Fruit fly (Drosophila melanogaster) whole organism, embryonic: Measurements from ENCODE around the gene CG7579.
A peak's percentile ranks its signal among the peaks of the same experiment; 100 is the strongest.

Experiments used
- Antp ChIP-seq: fragments of 200-800 bp; sonication (Bioruptor generic); optimal IDR thresholded peaks from 3 replicates; lab custom pipeline; 2016; ENCODE audit warnings: missing biosample characterization, missing genetic modification characterization
- CG11695 ChIP-seq: fragments of 200-800 bp; sonication (Bioruptor generic); IDR thresholded peaks from 3 replicates; pipeline ENCODE4 v1.3.6; 2022; ENCODE audit warnings: missing biosample characterization, missing genetic modification characterization
- CG14667 ChIP-seq: fragments of 200-800 bp; sonication (Bioruptor generic); IDR thresholded peaks from 2 replicates; pipeline ENCODE4 v1.3.6; 2022; ENCODE audit warnings: missing biosample characterization, missing genetic modification characterization
- CG16863 ChIP-seq: fragments of 200-800 bp; sonication (Bioruptor generic); optimal IDR thresholded peaks from 3 replicates; lab custom pipeline; 2016; ENCODE audit warnings: missing biosample characterization, missing genetic modification characterization
- CG17385 ChIP-seq: fragments of 200-800 bp; sonication (Bioruptor generic); optimal IDR thresholded peaks from 3 replicates; lab custom pipeline; 2018; ENCODE audit warnings: missing biosample characterization, mild to moderate bottlenecking, missing genetic modification characterization
- CG1792 ChIP-seq: fragments of 200-800 bp; sonication (Bioruptor generic); optimal IDR thresholded peaks from 2 replicates; lab custom pipeline; 2016; ENCODE audit warnings: missing biosample characterization, missing genetic modification characterization
- CG18599 ChIP-seq: fragments of 200-800 bp; sonication (Bioruptor generic); optimal IDR thresholded peaks from 3 replicates; lab custom pipeline; 2017; ENCODE audit warnings: missing biosample characterization, missing genetic modification characterization, mild to moderate bottlenecking, moderate library complexity, missing genetic modification reagents
- CG18764 ChIP-seq: fragments of 200-800 bp; sonication (Bioruptor generic); optimal IDR thresholded peaks from 3 replicates; lab custom pipeline; 2016; ENCODE audit warnings: missing biosample characterization, missing genetic modification characterization
- CG34422 ChIP-seq: fragments of 200-800 bp; sonication (Bioruptor generic); IDR thresholded peaks from 3 replicates; pipeline ENCODE4 v1.3.6; 2022; ENCODE audit warnings: missing biosample characterization, missing genetic modification characterization
- CG42726 ChIP-seq: fragments of 200-800 bp; sonication (Bioruptor generic); IDR thresholded peaks from 2 replicates; pipeline ENCODE4 v1.3.6; 2022; ENCODE audit warnings: missing biosample characterization, missing genetic modification characterization; ENCODE audit not compliant: partially characterized antibody
- CG5180 ChIP-seq: fragments of 200-800 bp; sonication (Bioruptor generic); optimal IDR thresholded peaks from 3 replicates; lab custom pipeline; 2017; ENCODE audit warnings: missing biosample characterization, missing genetic modification characterization, mild to moderate bottlenecking, moderate library complexity, missing genetic modification reagents
- CG6272 ChIP-seq: fragments of 200-800 bp; sonication (Bioruptor generic); IDR thresholded peaks from 2 replicates; pipeline ENCODE4 v1.3.6; 2022; ENCODE audit warnings: missing biosample characterization, missing genetic modification characterization
- CG7928 ChIP-seq: fragments of 200-800 bp; sonication (Bioruptor generic); optimal IDR thresholded peaks from 2 replicates; lab custom pipeline; 2017; ENCODE audit warnings: missing biosample characterization, mild to moderate bottlenecking, missing genetic modification characterization
- CG7963 ChIP-seq: fragments of 200-800 bp; sonication (Bioruptor generic); IDR thresholded peaks from 3 replicates; pipeline ENCODE4 v1.3.6; 2022; ENCODE audit warnings: missing biosample characterization, missing genetic modification characterization; ENCODE audit not compliant: partially characterized antibody
- CG8089 ChIP-seq: fragments of 200-800 bp; sonication (Bioruptor generic); optimal IDR thresholded peaks from 3 replicates; lab custom pipeline; 2016; ENCODE audit warnings: missing biosample characterization, missing genetic modification characterization
- CG9797 ChIP-seq: fragments of 200-800 bp; sonication (Bioruptor generic); optimal IDR thresholded peaks from 3 replicates; lab custom pipeline; 2018; ENCODE audit warnings: missing biosample characterization, mild to moderate bottlenecking, missing genetic modification characterization
- Dad ChIP-seq: fragments of 200-800 bp; sonication (Bioruptor generic); optimal IDR thresholded peaks from 3 replicates; lab custom pipeline; 2016; ENCODE audit warnings: missing biosample characterization, missing genetic modification characterization
- Deaf1 ChIP-seq: fragments of 200-800 bp; optimal IDR thresholded peaks from 3 replicates; lab custom pipeline; 2019; ENCODE audit warnings: missing biosample characterization, mild to moderate bottlenecking, missing genetic modification characterization, moderate library complexity
- Eip74EF ChIP-seq, 2 experiments: fragments of 200-800 bp in 1 of 2; fragments of >200 bp in 1 of 2; sonication (Bioruptor generic) in 1 of 2; optimal IDR thresholded peaks; 2 replicates each; lab custom pipeline; 2017 to 2019; ENCODE audit warnings: missing biosample characterization in 2 of 2, missing genetic modification characterization in 2 of 2, mild to moderate bottlenecking in 1 of 2, moderate library complexity in 1 of 2
- Ets65A ChIP-seq: fragments of 200-800 bp; sonication (Bioruptor generic); peaks from one replicate; lab custom pipeline; 2016; ENCODE audit warnings: missing biosample characterization, missing genetic modification characterization
- Ets97D ChIP-seq: fragments of 200-800 bp; sonication (Bioruptor generic); optimal IDR thresholded peaks from 3 replicates; lab custom pipeline; 2016; ENCODE audit warnings: missing biosample characterization, missing genetic modification characterization
- HLH3B ChIP-seq: fragments of 200-800 bp; sonication (Bioruptor generic); IDR thresholded peaks from 2 replicates; pipeline ENCODE4 v1.3.6; 2022; ENCODE audit warnings: missing biosample characterization, missing genetic modification characterization
- Hr78 ChIP-seq, 2 experiments: fragments of 200-800 bp in 1 of 2; fragments of >200 bp in 1 of 2; sonication (Bioruptor generic) in 1 of 2; optimal IDR thresholded peaks; 2 replicates each; lab custom pipeline; 2017 to 2019; ENCODE audit warnings: missing biosample characterization in 2 of 2, missing genetic modification characterization in 2 of 2, mild to moderate bottlenecking in 1 of 2, moderate library complexity in 1 of 2
- Hsf ChIP-seq: fragments of 200-800 bp; sonication (Bioruptor generic); optimal IDR thresholded peaks from 3 replicates; lab custom pipeline; 2016; ENCODE audit warnings: missing biosample characterization, missing genetic modification characterization
- Lhr ChIP-seq: fragments of 200-800 bp; sonication (Bioruptor generic); optimal IDR thresholded peaks from 3 replicates; lab custom pipeline; 2017; ENCODE audit warnings: mild to moderate bottlenecking, missing biosample characterization, missing genetic modification reagents, missing genetic modification characterization
- Lpt ChIP-seq: fragments of >200 bp; optimal IDR thresholded peaks from 2 replicates; lab custom pipeline; 2018; ENCODE audit warnings: missing biosample characterization, missing genetic modification characterization
- NC2β ChIP-seq: fragments of 200-800 bp; sonication (Bioruptor generic); optimal IDR thresholded peaks from 2 replicates; lab custom pipeline; 2016; ENCODE audit warnings: missing biosample characterization, missing genetic modification characterization
- NFAT ChIP-seq: fragments of 200-800 bp; sonication (Bioruptor generic); IDR thresholded peaks from 2 replicates; pipeline ENCODE4 v1.3.6; 2022; ENCODE audit warnings: missing biosample characterization, missing genetic modification characterization
- Scr ChIP-seq: fragments of 200-800 bp; sonication (Bioruptor generic); IDR thresholded peaks from 2 replicates; pipeline ENCODE4 v1.3.6; 2022; ENCODE audit warnings: missing biosample characterization, missing genetic modification characterization; ENCODE audit not compliant: partially characterized antibody
- amos ChIP-seq: fragments of 200-800 bp; sonication (Bioruptor generic); IDR thresholded peaks from 2 replicates; pipeline ENCODE4 v1.3.6; 2022; ENCODE audit warnings: missing biosample characterization, missing genetic modification characterization; ENCODE audit not compliant: partially characterized antibody
- corto ChIP-seq: fragments of 200-800 bp; sonication (Bioruptor generic); optimal IDR thresholded peaks from 2 replicates; lab custom pipeline; 2016; ENCODE audit warnings: missing biosample characterization, mild to moderate bottlenecking, missing genetic modification characterization, moderate library complexity
- dati ChIP-seq: fragments of 200-800 bp; sonication (Bioruptor generic); IDR thresholded peaks from 2 replicates; pipeline ENCODE4 v1.3.6; 2022; ENCODE audit warnings: missing biosample characterization, missing genetic modification characterization
- esg ChIP-seq: fragments of 200-800 bp; sonication (Bioruptor generic); conservative IDR thresholded peaks from 2 replicates; pipeline ENCODE4 v1.3.6; 2022; ENCODE audit warnings: missing biosample characterization, missing genetic modification characterization
- gro ChIP-seq: fragments of 200-800 bp; sonication (Bioruptor generic); optimal IDR thresholded peaks from 2 replicates; lab custom pipeline; 2016; ENCODE audit warnings: missing biosample characterization, missing genetic modification characterization
- gsb ChIP-seq: fragments of 200-800 bp; sonication (Bioruptor generic); IDR thresholded peaks from 2 replicates; pipeline ENCODE4 v1.3.6; 2022; ENCODE audit warnings: missing biosample characterization, missing genetic modification characterization
- insv ChIP-seq, 2 experiments: fragments of 200-800 bp; sonication (Bioruptor generic); optimal IDR thresholded peaks; 3 replicates each; lab custom pipeline; 2016 to 2018; ENCODE audit warnings: missing biosample characterization in 2 of 2, missing genetic modification characterization in 2 of 2
- jumu ChIP-seq: fragments of 200-800 bp; sonication (Bioruptor generic); optimal IDR thresholded peaks from 3 replicates; lab custom pipeline; 2016; ENCODE audit warnings: missing biosample characterization, missing genetic modification characterization
- knrl ChIP-seq: fragments of 200-800 bp; sonication (Bioruptor generic); IDR thresholded peaks from 3 replicates; pipeline ENCODE4 v1.3.6; 2022; ENCODE audit warnings: missing biosample characterization, missing genetic modification characterization; ENCODE audit not compliant: partially characterized antibody
- lilli ChIP-seq: fragments of 200-800 bp; sonication (Bioruptor generic); optimal IDR thresholded peaks from 3 replicates; lab custom pipeline; 2016; ENCODE audit warnings: missing biosample characterization, missing genetic modification characterization
- mam ChIP-seq: fragments of 200-800 bp; sonication (Bioruptor generic); optimal IDR thresholded peaks from 3 replicates; lab custom pipeline; 2016; ENCODE audit warnings: missing biosample characterization, missing genetic modification characterization
- nerfin-1 ChIP-seq: fragments of 200-800 bp; sonication (Bioruptor generic); optimal IDR thresholded peaks from 3 replicates; lab custom pipeline; 2019; ENCODE audit warnings: missing biosample characterization, mild to moderate bottlenecking, missing genetic modification characterization, moderate library complexity
- pita ChIP-seq: fragments of 200-800 bp; sonication (Bioruptor generic); optimal IDR thresholded peaks from 2 replicates; lab custom pipeline; 2017; ENCODE audit warnings: missing biosample characterization, mild to moderate bottlenecking, missing genetic modification characterization
- run ChIP-seq: fragments of 200-800 bp; sonication (Bioruptor generic); optimal IDR thresholded peaks from 3 replicates; lab custom pipeline; 2018; ENCODE audit warnings: missing biosample characterization, mild to moderate bottlenecking, missing genetic modification characterization
- sr ChIP-seq: fragments of 200-800 bp; sonication (Bioruptor generic); IDR thresholded peaks from 3 replicates; pipeline ENCODE4 v1.3.6; 2022; ENCODE audit warnings: missing biosample characterization, missing genetic modification characterization
- stwl ChIP-seq: fragments of 200-800 bp; sonication (Bioruptor generic); optimal IDR thresholded peaks from 3 replicates; lab custom pipeline; 2018; ENCODE audit warnings: missing biosample characterization, mild to moderate bottlenecking, missing genetic modification characterization, moderate library complexity
- sug ChIP-seq: fragments of 200-800 bp; optimal IDR thresholded peaks from 2 replicates; lab custom pipeline; 2019; ENCODE audit warnings: missing biosample characterization, mild to moderate bottlenecking, missing genetic modification characterization, moderate library complexity
- tll ChIP-seq, 2 experiments: fragments of 200-800 bp in 1 of 2; fragments of >200 bp in 1 of 2; sonication (Bioruptor generic) in 1 of 2; optimal IDR thresholded peaks; 2 replicates each; lab custom pipeline; 2017 to 2019; ENCODE audit warnings: missing biosample characterization in 2 of 2, missing genetic modification characterization in 2 of 2, mild to moderate bottlenecking in 1 of 2, moderate library complexity in 1 of 2
- trem ChIP-seq: fragments of 200-800 bp; optimal IDR thresholded peaks from 3 replicates; lab custom pipeline; 2019; ENCODE audit warnings: missing biosample characterization, mild to moderate bottlenecking, missing genetic modification characterization, moderate library complexity
- tx ChIP-seq: fragments of 200-800 bp; sonication (Bioruptor generic); optimal IDR thresholded peaks from 2 replicates; lab custom pipeline; 2016; ENCODE audit warnings: missing biosample characterization, missing genetic modification characterization

The CG7579 gene

DNA sequence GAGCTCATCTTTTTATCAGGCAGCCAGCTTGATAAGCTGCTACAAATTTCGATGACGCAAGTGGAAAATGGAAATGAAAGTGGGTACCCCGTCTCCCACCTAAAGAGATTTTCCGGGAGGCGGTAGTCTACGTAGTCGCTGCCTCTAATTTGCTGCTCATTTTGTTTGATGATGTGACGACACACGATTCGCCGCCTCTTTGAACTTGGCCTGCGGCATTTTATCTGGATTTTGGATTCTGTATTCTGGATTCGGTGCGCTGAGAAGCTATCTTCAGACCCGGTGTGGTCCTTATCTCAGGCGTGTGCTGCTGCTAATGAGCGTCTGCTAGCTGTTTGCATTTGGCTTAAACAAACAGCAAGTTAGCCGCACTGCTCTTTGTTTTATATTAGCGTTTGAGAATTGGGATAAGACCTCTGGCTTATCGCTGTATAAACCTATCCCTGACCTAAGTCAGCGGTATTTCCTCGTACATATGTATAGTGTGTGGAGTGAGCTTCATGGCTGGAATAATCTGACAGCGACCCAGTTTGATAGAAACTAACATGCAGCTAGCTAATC, 30.8 kb upstream of the CG7579 start (continued):
- no peak for TF ChIP-seq amos
- no peak for TF ChIP-seq CG42726 (GFP tag; lab: Robert Waterston, UW)
- TF ChIP-seq CG6272 (GFP tag; lab: Robert Waterston, UW), result no peak
- TF ChIP-seq CG8089 (GFP tag; lab: Kevin White, UChicago), result peak; percentile 54
- TF ChIP-seq jumu, result peak; percentile 53
- no peak for TF ChIP-seq Scr
- peak; percentile 34 for TF ChIP-seq CG5180 (GFP tag; lab: Kevin White, UChicago)
- peak; percentile 6 for TF ChIP-seq trem
- no peak for TF ChIP-seq CG7963 (GFP tag; lab: Robert Waterston, UW)
- peak; percentile 66 for TF ChIP-seq NC2β (GFP tag; lab: Kevin White, UChicago)
- TF ChIP-seq CG11695 (GFP tag; lab: Robert Waterston, UW), result peak; percentile 60; the same call in 1 of the 3 replicates
- peak; percentile 7 for TF ChIP-seq nerfin-1 (tag; lab: Kevin White, UChicago)
- no peak for TF ChIP-seq knrl
- no peak for TF ChIP-seq CG14667
- TF ChIP-seq HLH3B, result peak; percentile 25; the same call in 1 of the 2 replicates
- no peak for TF ChIP-seq Lpt
- TF ChIP-seq Ets97D (GFP tag; lab: Kevin White, UChicago), result no peak
- no peak for TF ChIP-seq stwl
- peak in 1 of 2 experiments; percentile 64 for TF ChIP-seq tll (GFP tag; optimal IDR thresholded peaks at IDR 0.05; lab: Kevin White, UChicago)
- TF ChIP-seq CG9797 (GFP tag; lab: Kevin White, UChicago), result no peak
- TF ChIP-seq sr (GFP tag; lab: Robert Waterston, UW), result 0 out of 3 replicates have a peak, but pooled peaks have one; percentile 32
- no peak for TF ChIP-seq Hsf (GFP tag; lab: Kevin White, UChicago)
- peak; percentile 73 for TF ChIP-seq CG18599 (GFP tag; lab: Kevin White, UChicago)
- TF ChIP-seq esg (GFP tag; lab: Robert Waterston, UW), result no peak
- TF ChIP-seq mam (GFP tag; lab: Kevin White, UChicago), result peak; percentile 28
- no peak for TF ChIP-seq run (tag; lab: Kevin White, UChicago)
- TF ChIP-seq Ets65A, result no peak
- peak; percentile 50; the same call in 1 of the 2 replicates for TF ChIP-seq gsb (GFP tag; lab: Robert Waterston, UW)
- TF ChIP-seq lilli (GFP tag; lab: Kevin White, UChicago), result peak; percentile 22
- TF ChIP-seq sug (tag; lab: Kevin White, UChicago), result peak; percentile 77
- no peak for TF ChIP-seq dati (GFP tag; lab: Robert Waterston, UW)
- peak; percentile 86 for TF ChIP-seq CG1792 (GFP tag; lab: Kevin White, UChicago)
- peak; percentile 47 for TF ChIP-seq Dad (GFP tag; lab: Kevin White, UChicago)
- TF ChIP-seq corto, result no peak
- TF ChIP-seq CG7928 (GFP tag; lab: Kevin White, UChicago), result no peak
- no peak for TF ChIP-seq NFAT
- peak; percentile 22 for TF ChIP-seq CG17385
- TF ChIP-seq gro (GFP tag; lab: Kevin White, UChicago), result peak; percentile 12
- TF ChIP-seq pita (GFP tag; lab: Kevin White, UChicago), result no peak
- no peak for TF ChIP-seq CG34422 (GFP tag; lab: Robert Waterston, UW)
- TF ChIP-seq tx (GFP tag; lab: Kevin White, UChicago), result no peak
- peak; percentile 45 for TF ChIP-seq Lhr (GFP tag; lab: Kevin White, UChicago)
- no peak for TF ChIP-seq Eip74EF (GFP tag; optimal IDR thresholded peaks at IDR 0.05; lab: Kevin White, UChicago)
- TF ChIP-seq CG18764 (GFP tag; lab: Kevin White, UChicago), result peak; percentile 53
- peak; percentile 65 for TF ChIP-seq CG16863 (GFP tag; lab: Kevin White, UChicago)
- no peak for TF ChIP-seq Deaf1 (tag; lab: Kevin White, UChicago)
- peak in 1 of 2 experiments; percentile 57 for TF ChIP-seq Hr78 (GFP tag; optimal IDR thresholded peaks at IDR 0.05; lab: Kevin White, UChicago)
- TF ChIP-seq insv (GFP tag; optimal IDR thresholded peaks at IDR 0.05; lab: Kevin White, UChicago), result peak in 1 of 2 experiments; percentile 13
- TF ChIP-seq Antp (GFP tag; lab: Kevin White, UChicago), result no peak
